Worm (Caenorhabditis elegans) whole organism, L4/young adult: ENCODE measurements around the gene fis-2.

ENCODE experiments used
- dao-5 ChIP-seq: sonication (generic microtip); optimal IDR thresholded peaks from 2 replicates; lab custom pipeline; 2016; ENCODE audit warnings: missing genotype, missing genetic modification characterization, moderate library complexity, missing compliant biosample characterization
- him-1 ChIP-seq: sonication (generic microtip); optimal IDR thresholded peaks from 2 replicates; lab custom pipeline; 2016; ENCODE audit warnings: missing genotype, missing genetic modification reagents, missing genetic modification characterization, missing compliant biosample characterization

ce11 chrX:8233554-8233953 lies 51.5 kb downstream of the fis-2 start:
- TF ChIP-seq him-1 (tag; lab: Kevin White, UChicago) (no peak), dao-5 (no peak)
